Worm (Caenorhabditis elegans) whole organism, midembryonic: ENCODE data around the gene T16H12.3.

Experiments used
- T22C8.4 ChIP-seq: fragments of 200-800 bp; sonication (Bioruptor generic); IDR thresholded peaks from 2 replicates; pipeline ENCODE4 v1.3.6; 2022; ENCODE audit warnings: missing genetic modification characterization, missing compliant biosample characterization
- cog-1 ChIP-seq: sonication (generic microtip); optimal IDR thresholded peaks from 2 replicates; lab custom pipeline; 2016; ENCODE audit warnings: missing genetic modification characterization, missing compliant biosample characterization
- flt-1 ChIP-seq: fragments of 200-800 bp; sonication (Bioruptor generic); IDR thresholded peaks from 2 replicates; pipeline ENCODE4 v1.3.6; 2022; ENCODE audit warnings: missing genetic modification characterization, missing compliant biosample characterization
- klf-2 ChIP-seq: fragments of 200-800 bp; sonication (Bioruptor generic); conservative IDR thresholded peaks from 2 replicates; pipeline ENCODE4 v1.3.6; 2022; ENCODE audit warnings: missing genetic modification reagents, missing genetic modification characterization, missing compliant biosample characterization
- med-1 ChIP-seq: sonication (generic microtip); optimal IDR thresholded peaks from 2 replicates; lab custom pipeline; 2017; ENCODE audit warnings: missing genetic modification characterization, mild to moderate bottlenecking, missing compliant biosample characterization, antibody characterized with exemption, missing genetic modification reagents; ENCODE audit not compliant: insufficient read depth
- ref-1 ChIP-seq: fragments of 200-800 bp; sonication (Bioruptor generic); conservative IDR thresholded peaks from 2 replicates; pipeline ENCODE4 v1.3.6; 2022; ENCODE audit warnings: missing genetic modification reagents, missing genetic modification characterization, missing compliant biosample characterization
- tab-1 ChIP-seq: fragments of 200-800 bp; sonication (Bioruptor generic); IDR thresholded peaks from 2 replicates; pipeline ENCODE4 v1.3.6; 2022; ENCODE audit warnings: missing genetic modification characterization, missing compliant biosample characterization
- ztf-23 ChIP-seq: fragments of 200-800 bp; sonication (Bioruptor generic); IDR thresholded peaks from 2 replicates; pipeline ENCODE4 v1.3.6; 2022; ENCODE audit warnings: missing genetic modification reagents, missing genetic modification characterization, missing compliant biosample characterization
- ztf-29 ChIP-seq: fragments of 200-800 bp; sonication (Bioruptor generic); IDR thresholded peaks from 2 replicates; pipeline ENCODE4 v1.3.6; 2022; ENCODE audit warnings: missing genetic modification reagents, missing genetic modification characterization, missing compliant biosample characterization

The T16H12.3 gene

ce11 chrIII:10033213-10033612, 49.9 kb downstream of the T16H12.3 start, which contains the start of gene M04D8.5:
Gene M04D8.5 (minus strand): TSS chrIII:10033313.
- no peak for TF ChIP-seq ref-1
- no peak for TF ChIP-seq cog-1
- TF ChIP-seq ztf-23 (GFP tag; lab: Robert Waterston, UW): no peak
- no peak for TF ChIP-seq med-1
- no peak for TF ChIP-seq klf-2 (GFP tag; lab: Robert Waterston, UW)
- TF ChIP-seq ztf-29 (GFP tag; lab: Robert Waterston, UW): no peak
- no peak for TF ChIP-seq flt-1 (GFP tag; lab: Robert Waterston, UW)
- no peak for TF ChIP-seq tab-1
- no peak for TF ChIP-seq T22C8.4 (GFP tag; lab: Robert Waterston, UW)
